Worm (Caenorhabditis elegans): ENCODE results near the gene F54C9.9.

DNA sequence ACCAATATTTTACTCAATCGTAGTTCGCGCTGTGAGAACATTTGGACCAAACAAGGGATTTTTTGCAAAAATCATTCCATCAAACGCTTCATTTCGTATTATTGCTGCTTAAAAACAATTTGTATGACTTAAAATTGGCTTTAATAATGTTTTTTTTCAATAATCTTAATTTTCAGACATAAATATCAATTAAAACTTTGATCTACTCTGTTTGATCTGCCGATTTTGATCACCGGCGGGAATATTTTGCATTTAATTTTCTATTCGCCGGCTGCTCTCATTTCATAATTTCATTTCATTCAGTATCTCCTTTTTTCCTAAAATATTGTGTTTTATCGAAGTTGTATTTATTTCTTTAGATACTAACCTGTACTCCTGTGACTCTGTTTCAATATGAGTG, 2.7 kb upstream of the F54C9.9 start, which contains the start of gene puf-5:
- TF ChIP-seq tbx-7 (tag; optimal IDR thresholded peaks at IDR 0.05) = no peak
- TF ChIP-seq hlh-30 (tag; optimal IDR thresholded peaks at IDR 0.05; ENCODE audit: insufficient read depth) = no peak
- no peak for TF ChIP-seq pha-2 (tag; optimal IDR thresholded peaks at IDR 0.05)
- no peak for TF ChIP-seq ceh-24 (tag; optimal IDR thresholded peaks at IDR 0.05)

Measured in whole organism, late embryonic.